Worm (Caenorhabditis elegans) whole organism, early embryonic: ENCODE measurements around the gene F35H8.2.

Source experiments
- B0310.2 ChIP-seq: sonication (generic microtip); optimal IDR thresholded peaks from 2 replicates; lab custom pipeline; 2016; ENCODE audit warnings: mild to moderate bottlenecking, missing genetic modification characterization, missing compliant biosample characterization
- aly-1 ChIP-seq: sonication (generic microtip); optimal IDR thresholded peaks from 2 replicates; lab custom pipeline; 2016; ENCODE audit warnings: missing genetic modification characterization, missing compliant biosample characterization
- flt-1 ChIP-seq: fragments of 200-800 bp; sonication (Bioruptor generic); IDR thresholded peaks from 2 replicates; pipeline ENCODE4 v1.3.6; 2022; ENCODE audit warnings: missing genetic modification characterization, missing compliant biosample characterization
- hmbx-1 ChIP-seq: sonication (generic microtip); optimal IDR thresholded peaks from 2 replicates; lab custom pipeline; 2016; ENCODE audit warnings: mild to moderate bottlenecking, missing genetic modification characterization, missing compliant biosample characterization
- tbx-37 ChIP-seq: fragments of 200-800 bp; sonication (Bioruptor generic); conservative IDR thresholded peaks from 2 replicates; pipeline ENCODE4 v1.3.6; 2022; ENCODE audit warnings: missing genetic modification reagents, missing genetic modification characterization, missing compliant biosample characterization
- tra-4 ChIP-seq: sonication (generic microtip); optimal IDR thresholded peaks from 2 replicates; lab custom pipeline; 2017; ENCODE audit warnings: missing genetic modification characterization, missing compliant biosample characterization

ce11 chrII:9518781-9519180 is 36.5 kb upstream of the F35H8.2 start, which contains the start of the genes sfxn-1.1 and AH6.3:
- TF ChIP-seq tra-4 (tag; lab: Kevin White, UChicago) (no peak), flt-1 (GFP tag; lab: Robert Waterston, UW) (no peak), aly-1 (no peak), tbx-37 (GFP tag; lab: Robert Waterston, UW) (no peak), B0310.2 (no peak), hmbx-1 (tag; lab: Kevin White, UChicago) (no peak)
